Worm (Caenorhabditis elegans): ENCODE results near the gene T26H8.5.

Gene T26H8.5

DNA sequence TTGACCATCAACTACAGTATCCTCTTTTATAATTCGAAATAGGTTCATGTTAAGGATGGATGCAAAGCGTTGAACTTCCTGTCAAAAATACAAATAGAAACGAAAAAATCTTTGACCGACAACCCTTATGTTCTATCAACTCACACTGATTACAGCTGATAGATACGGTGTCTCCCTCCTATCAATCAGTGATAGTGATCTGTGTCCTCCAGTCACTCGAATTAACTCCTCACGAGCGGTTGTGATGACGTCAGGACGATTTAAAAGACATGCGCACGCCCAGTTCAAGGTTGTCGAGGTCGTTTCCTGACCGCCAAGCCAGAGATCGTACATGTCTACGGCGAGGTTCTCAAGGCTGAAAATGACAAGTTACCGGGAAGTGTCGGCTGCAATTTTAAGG, 19.4 kb downstream of the T26H8.5 start:
- TF ChIP-seq elt-2 (tag; optimal IDR thresholded peaks at IDR 0.05): peak; percentile 57
- no peak for TF ChIP-seq sdc-2 (tag; optimal IDR thresholded peaks at IDR 0.05)

ce11 chrV:15281279-15281949, 24.0 kb downstream of the T26H8.5 start, which contains the start of the genes srw-19 and srx-51:
TSS of gene srw-19 (minus strand) at chrV:15281379.
TSS of gene srx-51 (plus strand) at chrV:15281899.
- TF ChIP-seq ceh-19 (GFP tag; optimal IDR thresholded peaks at IDR 0.05): no peak
- TF ChIP-seq hlh-8 (tag; optimal IDR thresholded peaks at IDR 0.05): no peak
- TF ChIP-seq unc-42 (tag; optimal IDR thresholded peaks at IDR 0.05): no peak

ce11 chrV:15276915-15277314, 28.5 kb downstream of the T26H8.5 start, which contains the start of gene srw-17:
TSS of gene srw-17 (minus strand) at chrV:15277015.
- TF ChIP-seq fkh-6 (tag; optimal IDR thresholded peaks at IDR 0.05) (no peak), tbx-7 (tag; optimal IDR thresholded peaks at IDR 0.05) (no peak), pax-1 (tag; optimal IDR thresholded peaks at IDR 0.05) (no peak), hlh-6 (tag; optimal IDR thresholded peaks at IDR 0.05) (no peak), syd-9 (tag; optimal IDR thresholded peaks at IDR 0.05) (no peak), unc-3 (GFP tag; conservative IDR thresholded peaks at IDR 0.05) (no peak), unc-3 (tag; optimal IDR thresholded peaks at IDR 0.05) (no peak), ceh-18 (tag; optimal IDR thresholded peaks at IDR 0.05) (no peak), ttx-3 (tag; optimal IDR thresholded peaks at IDR 0.05) (no peak), ztf-16 (tag; optimal IDR thresholded peaks at IDR 0.05) (no peak)

- TF ChIP-seq ceh-31 (tag; optimal IDR thresholded peaks at IDR 0.05): no peak
- TF ChIP-seq ets-4 (tag; optimal IDR thresholded peaks at IDR 0.05): no peak
- no peak for TF ChIP-seq pat-9 (tag; optimal IDR thresholded peaks at IDR 0.05)
- no peak for TF ChIP-seq hlh-13 (GFP tag; optimal IDR thresholded peaks at IDR 0.05)
- TF ChIP-seq che-1 (tag; optimal IDR thresholded peaks at IDR 0.05): no peak
Measured at ce11 chrV:15274757-15275156, 30.6 kb downstream of the T26H8.5 start, which contains the start of gene srw-16. TSS of gene srw-16 (minus strand) at chrV:15274857.

- no peak for TF ChIP-seq ets-4 (tag; optimal IDR thresholded peaks at IDR 0.05)
- no peak for TF ChIP-seq K09A11.1 (tag; optimal IDR thresholded peaks at IDR 0.05; ENCODE audit: insufficient read depth)
- no peak for TF ChIP-seq fkh-6 (tag; optimal IDR thresholded peaks at IDR 0.05)
- TF ChIP-seq lin-11 (tag; optimal IDR thresholded peaks at IDR 0.05): no peak
- no peak for TF ChIP-seq ceh-48 (tag; optimal IDR thresholded peaks at IDR 0.05)
- TF ChIP-seq ceh-24 (tag; optimal IDR thresholded peaks at IDR 0.05): no peak
- no peak for TF ChIP-seq hlh-30 (tag; optimal IDR thresholded peaks at IDR 0.05; ENCODE audit: insufficient read depth)
- no peak for TF ChIP-seq Y22D7AL.16 (tag; optimal IDR thresholded peaks at IDR 0.05)
- TF ChIP-seq pha-2 (tag; optimal IDR thresholded peaks at IDR 0.05): no peak
- TF ChIP-seq dve-1 (tag; optimal IDR thresholded peaks at IDR 0.05): no peak
- no peak for TF ChIP-seq unc-3 (GFP tag; conservative IDR thresholded peaks at IDR 0.05)
- no peak for TF ChIP-seq unc-3 (tag; optimal IDR thresholded peaks at IDR 0.05)
- no peak for TF ChIP-seq C38D4.7 (GFP tag; optimal IDR thresholded peaks at IDR 0.05)
- TF ChIP-seq sox-2 (GFP tag; IDR thresholded peaks at IDR 0.05): no peak
- no peak for TF ChIP-seq fax-1 (tag; optimal IDR thresholded peaks at IDR 0.05)
- no peak for TF ChIP-seq ztf-16 (tag; optimal IDR thresholded peaks at IDR 0.05)
- no peak for TF ChIP-seq pag-3 (tag; optimal IDR thresholded peaks at IDR 0.05; ENCODE audit: borderline replicate concordance)
- TF ChIP-seq hlh-8 (tag; optimal IDR thresholded peaks at IDR 0.05): no peak
Measured at ce11 chrV:15272263-15272662, 33.1 kb downstream of the T26H8.5 start, which contains the start of gene T10H4.4. TSS of gene T10H4.4 (minus strand) at chrV:15272363.

Data from whole organism, late embryonic.